Worm (Caenorhabditis elegans) whole organism, dauer: ENCODE data around the gene F07E5.13.

ENCODE experiments used
- unc-62 ChIP-seq: sonication (generic microtip); optimal IDR thresholded peaks from 2 replicates; lab custom pipeline; 2017; ENCODE audit warnings: missing biosample characterization, missing genetic modification reagents, missing genetic modification characterization

F07E5.13 gene

ce11 chrII:2063989-2064388 lies at the start of gene F07E5.13:
TSS of gene F07E5.13 (minus strand) at chrII:2064089.
- no peak for TF ChIP-seq unc-62

ce11 chrII:2112948-2113347 lies 49.1 kb upstream of the F07E5.13 start, which contains the start of gene R52.6:
TSS of gene R52.6 (minus strand) at chrII:2113048.
- no peak for TF ChIP-seq unc-62

ce11 chrII:2109943-2110342 lies 46.1 kb upstream of the F07E5.13 start, which contains the start of gene R52.5:
TSS of gene R52.5 (minus strand) at chrII:2110043.
- TF ChIP-seq unc-62: no peak

ce11 chrII:2108295-2108694 lies 44.4 kb upstream of the F07E5.13 start, which contains the start of gene R52.4:
TSS of gene R52.4 (minus strand) at chrII:2108395.
- no peak for TF ChIP-seq unc-62

- no peak for TF ChIP-seq unc-62
Observed at ce11 chrII:2099139-2099976, 35.5 kb upstream of the F07E5.13 start, which contains the start of gene math-42. TSS of gene math-42 (plus strand) at chrII:2099926.

- no peak for TF ChIP-seq unc-62
Observed at ce11 chrII:2094924-2095650, 31.2 kb upstream of the F07E5.13 start, which contains the start of gene T16A1.2. TSS of gene T16A1.2 (plus strand) at chrII:2095600.

ce11 chrII:2093456-2093926 lies 29.6 kb upstream of the F07E5.13 start, which contains the start of gene fbxb-37:
TSS of gene fbxb-37 (minus strand) at chrII:2093876.
- no peak for TF ChIP-seq unc-62

ce11 chrII:2091972-2092371 lies 28.1 kb upstream of the F07E5.13 start, which contains the start of gene T16A1.10:
TSS of gene T16A1.10 (minus strand) at chrII:2092094.
- TF ChIP-seq unc-62: no peak

ce11 chrII:2090605-2091004 lies 26.7 kb upstream of the F07E5.13 start, which contains the start of gene trpl-5:
TSS of gene trpl-5 (minus strand) at chrII:2090636.
- TF ChIP-seq unc-62: no peak

- no peak for TF ChIP-seq unc-62
Observed at ce11 chrII:2087206-2087605, 23.3 kb upstream of the F07E5.13 start.

ce11 chrII:2083726-2084179 lies 19.9 kb upstream of the F07E5.13 start, which contains the start of the genes T16A1.5 and fbxc-49:
TSS of gene T16A1.5 (minus strand) at chrII:2083826.
TSS of gene fbxc-49 (plus strand) at chrII:2084129.
- no peak for TF ChIP-seq unc-62

- no peak for TF ChIP-seq unc-62
Observed at ce11 chrII:2081257-2081656, 17.4 kb upstream of the F07E5.13 start, which contains the start of gene T16A1.4. TSS of gene T16A1.4 (plus strand) at chrII:2081557.

- no peak for TF ChIP-seq unc-62
Observed at ce11 chrII:2080425-2080824, 16.5 kb upstream of the F07E5.13 start, which contains the start of gene F07E5.9. TSS of gene F07E5.9 (minus strand) at chrII:2080525.

- no peak for TF ChIP-seq unc-62
Observed at ce11 chrII:2076467-2076866, 12.6 kb upstream of the F07E5.13 start.

- TF ChIP-seq unc-62: no peak
Observed at ce11 chrII:2075513-2075912, 11.6 kb upstream of the F07E5.13 start, which contains the start of gene F07E5.8. TSS of gene F07E5.8 (minus strand) at chrII:2075613.

- TF ChIP-seq unc-62: no peak
Observed at ce11 chrII:2071429-2071828, 7.5 kb upstream of the F07E5.13 start, which contains the start of gene F07E5.7. TSS of gene F07E5.7 (minus strand) at chrII:2071529.
